Fruit fly (Drosophila melanogaster) Kc167 (cell line): ENCODE measurements around the gene CG5290.

Source experiments
- Sin3A ChIP-seq: fragments of >200 bp; optimal IDR thresholded peaks from 2 replicates; lab custom pipeline; 2018; ENCODE audit warnings: missing external identifiers
- psq ChIP-seq: fragments of >200 bp; optimal IDR thresholded peaks from 2 replicates; lab custom pipeline; 2017; ENCODE audit warnings: missing external identifiers
- ttk ChIP-seq: sonication (Bioruptor generic); optimal IDR thresholded peaks from 2 replicates; lab custom pipeline; 2017; ENCODE audit warnings: missing external identifiers

- TF ChIP-seq psq (lab: Kevin White, UChicago): no peak
- no peak for TF ChIP-seq Sin3A (lab: Kevin White, UChicago)
- no peak for TF ChIP-seq ttk
These were observed 15.7 kb upstream of the CG5290 start for dm6 chr3L:17928106-17928505.
